Worm (Caenorhabditis elegans) whole organism, mixed stage, embryonic: Measurements from ENCODE around the gene fbn-1.

Experiments used
- bed-3 ChIP-seq: fragments of 200-800 bp; sonication (Bioruptor generic); optimal IDR thresholded peaks from 3 replicates; lab custom pipeline; 2018; ENCODE audit warnings: mild to moderate bottlenecking, missing genetic modification characterization, moderate library complexity, missing compliant biosample characterization
- blmp-1 ChIP-seq: fragments of 150-350 bp; optimal IDR thresholded peaks from 2 replicates; lab custom pipeline; 2014; ENCODE audit warnings: missing biosample characterization, missing genetic modification characterization
- lsy-2 ChIP-seq: fragments of 150-350 bp; optimal IDR thresholded peaks from 2 replicates; lab custom pipeline; 2014; ENCODE audit warnings: missing biosample characterization, missing genetic modification characterization
- mab-5 ChIP-seq: fragments of 150-350 bp; optimal IDR thresholded peaks from 2 replicates; lab custom pipeline; 2014; ENCODE audit warnings: missing biosample characterization, missing genetic modification characterization
- nhr-12 ChIP-seq: fragments of 150-350 bp; optimal IDR thresholded peaks from 2 replicates; lab custom pipeline; 2014; ENCODE audit warnings: missing biosample characterization, missing genetic modification characterization
- nhr-76 ChIP-seq: sonication (generic microtip); optimal IDR thresholded peaks from 2 replicates; lab custom pipeline; 2017; ENCODE audit warnings: missing biosample characterization, missing genetic modification characterization
- pha-4 ChIP-seq: fragments of 150-350 bp; optimal IDR thresholded peaks from 2 replicates; lab custom pipeline; 2018; ENCODE audit warnings: missing biosample characterization, missing genetic modification reagents, missing genetic modification characterization
- snpc-4 ChIP-seq: fragments of 150-350 bp; optimal IDR thresholded peaks from 2 replicates; lab custom pipeline; 2014; ENCODE audit warnings: missing biosample characterization, missing genetic modification characterization
- unc-62 ChIP-seq: fragments of 150-350 bp; optimal IDR thresholded peaks from 2 replicates; lab custom pipeline; 2014; ENCODE audit warnings: missing biosample characterization, missing genetic modification reagents, missing genetic modification characterization

DNA sequence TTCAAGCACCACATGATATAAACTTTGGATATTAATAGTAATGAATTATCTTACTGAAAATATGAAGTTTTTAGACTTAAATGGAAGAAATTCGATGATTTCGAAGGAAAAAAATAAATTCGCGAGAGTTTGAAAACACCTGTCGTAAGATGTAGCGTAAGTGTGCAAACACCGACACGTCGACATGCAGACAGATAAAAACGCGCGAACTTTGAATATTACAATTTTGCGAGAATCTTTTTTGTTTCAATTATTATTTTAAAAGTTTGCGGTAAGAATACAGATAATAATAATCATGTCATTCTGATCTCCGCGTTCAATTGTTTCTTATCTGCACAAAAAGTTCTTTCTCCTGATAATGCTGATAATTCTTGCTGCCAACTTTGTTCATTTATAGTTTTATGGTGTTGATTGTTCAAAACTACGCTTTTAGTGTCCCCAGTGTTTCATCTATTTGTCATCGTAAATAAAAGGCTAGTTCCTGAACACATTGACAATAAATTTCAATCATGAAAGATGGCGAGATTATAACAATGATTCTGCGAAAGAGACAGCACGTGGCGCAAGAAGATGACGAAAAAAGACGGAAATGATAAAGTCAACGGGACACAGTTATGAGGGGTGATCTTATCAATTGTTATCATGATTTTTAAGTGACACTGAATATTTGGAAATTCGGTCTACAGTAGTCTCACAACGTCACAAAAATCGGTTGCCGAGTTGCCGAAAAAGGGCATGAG, 18.9 kb downstream of the fbn-1 start:
- no peak for TF ChIP-seq mab-5 (tag; lab: Kevin White, UChicago)
- TF ChIP-seq bed-3 (GFP tag; lab: Kevin White, UChicago) = no peak
- TF ChIP-seq snpc-4 (tag; lab: Kevin White, UChicago) = no peak
- TF ChIP-seq nhr-76 (tag; lab: Kevin White, UChicago) = no peak
- no peak for TF ChIP-seq nhr-12 (tag; lab: Kevin White, UChicago)
- TF ChIP-seq pha-4 (tag; lab: Kevin White, UChicago) = no peak
- no peak for TF ChIP-seq lsy-2 (tag; lab: Kevin White, UChicago)
- TF ChIP-seq blmp-1 (tag; lab: Kevin White, UChicago) = no peak
- TF ChIP-seq unc-62 (GFP tag; lab: Kevin White, UChicago) = peak; percentile 51
